ENCODE assay signal across 1 fruit fly cellular context in the genomic region with DNA sequence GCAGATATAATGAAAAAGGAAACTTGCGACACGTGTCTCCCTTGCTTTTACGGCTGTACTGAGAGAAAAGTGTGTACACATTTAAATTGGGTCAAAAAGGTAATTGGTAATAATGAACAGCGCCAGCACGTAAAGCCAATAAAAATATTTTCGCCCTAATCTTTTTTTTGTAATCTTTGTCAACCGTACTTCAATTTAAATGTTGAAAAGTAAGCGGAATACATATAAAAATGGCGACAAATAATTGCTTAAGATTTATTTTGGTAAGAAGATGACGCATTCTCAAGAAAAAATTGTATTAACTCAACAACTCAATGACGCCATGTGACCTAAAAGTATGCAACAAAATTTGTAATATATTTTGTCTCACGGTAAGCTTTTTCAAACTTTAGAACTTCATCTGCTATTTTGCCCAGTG.
A peak's percentile ranks its signal among the peaks of the same experiment; 100 is the strongest.
TF ChIP-seq lines count a peak whose summit lies in the region.

No protein-coding gene starts in this region.

TF ChIP-seq in whole organism, embryonic, 481 proteins besides CTCF, POLR2A, EP300 and RAD21 (continued from another document):
- TF ChIP-seq PHDP (tag; optimal IDR thresholded peaks at IDR 0.05; lab: Kevin White, UChicago) (peak; percentile 4), luna (GFP tag; optimal IDR thresholded peaks at IDR 0.05; lab: Kevin White, UChicago) (no peak), Rx (GFP tag; IDR thresholded peaks at IDR 0.05; lab: Robert Waterston, UW) (no peak), ci (GFP tag; IDR thresholded peaks at IDR 0.05; lab: Robert Waterston, UW) (no peak), lov (optimal IDR thresholded peaks at IDR 0.05; lab: Kevin White, UChicago) (no peak), lov (GFP tag; IDR thresholded peaks at IDR 0.05; lab: Robert Waterston, UW) (no peak), bigmax (GFP tag; optimal IDR thresholded peaks at IDR 0.05; lab: Kevin White, UChicago) (no peak), CG7963 (GFP tag; IDR thresholded peaks at IDR 0.05; lab: Robert Waterston, UW; ENCODE audit: partially characterized antibody) (no peak), CG1233 (GFP tag; optimal IDR thresholded peaks at IDR 0.05; lab: Kevin White, UChicago) (peak; percentile 37), Atf-2 (GFP tag; optimal IDR thresholded peaks at IDR 0.05; lab: Kevin White, UChicago) (no peak), CG2678 (tag; optimal IDR thresholded peaks at IDR 0.05; lab: Kevin White, UChicago) (peak; percentile 68), ewg (GFP tag; optimal IDR thresholded peaks at IDR 0.05; lab: Kevin White, UChicago) (no peak), br (optimal IDR thresholded peaks at IDR 0.05; lab: Kevin White, UChicago) (no peak), CG2116 (GFP tag; optimal IDR thresholded peaks at IDR 0.05; lab: Kevin White, UChicago) (no peak), CG16813 (GFP tag; IDR thresholded peaks at IDR 0.05; lab: Robert Waterston, UW; ENCODE audit: partially characterized antibody) (no peak), HHEX (GFP tag; optimal IDR thresholded peaks at IDR 0.05; lab: Kevin White, UChicago) (peak; percentile 1), insv (GFP tag; optimal IDR thresholded peaks at IDR 0.05; lab: Kevin White, UChicago) (no peak), gce (GFP tag; IDR thresholded peaks at IDR 0.05; lab: Robert Waterston, UW) (no peak), eyg (GFP tag; optimal IDR thresholded peaks at IDR 0.05; lab: Kevin White, UChicago) (no peak), chm (GFP tag; IDR thresholded peaks at IDR 0.05; lab: Robert Waterston, UW) (no peak), Sox102F (GFP tag; optimal IDR thresholded peaks at IDR 0.05; lab: Kevin White, UChicago) (peak; percentile 29), CG11247 (GFP tag; IDR thresholded peaks at IDR 0.05; lab: Robert Waterston, UW) (no peak), HLH54F (GFP tag; optimal IDR thresholded peaks at IDR 0.05; lab: Kevin White, UChicago) (peak; percentile 16), CG31365 (tag; optimal IDR thresholded peaks at IDR 0.05; lab: Kevin White, UChicago) (no peak), CG10462 (GFP tag; optimal IDR thresholded peaks at IDR 0.05; lab: Kevin White, UChicago) (no peak), chinmo (GFP tag; IDR thresholded peaks at IDR 0.05; lab: Robert Waterston, UW; ENCODE audit: partially characterized antibody) (no peak), sima (GFP tag; optimal IDR thresholded peaks at IDR 0.05; lab: Kevin White, UChicago) (no peak), ken (GFP tag; IDR thresholded peaks at IDR 0.05; lab: Robert Waterston, UW) (no peak), HmgZ (tag; optimal IDR thresholded peaks at IDR 0.05; lab: Kevin White, UChicago) (no peak), ham (GFP tag; IDR thresholded peaks at IDR 0.05; lab: Robert Waterston, UW) (no peak), peb (GFP tag; IDR thresholded peaks at IDR 0.05; lab: Robert Waterston, UW) (no peak), kni (GFP tag; optimal IDR thresholded peaks at IDR 0.05; lab: Kevin White, UChicago) (no peak), CG18476 (GFP tag; optimal IDR thresholded peaks at IDR 0.05; lab: Kevin White, UChicago) (no peak), ac (GFP tag; optimal IDR thresholded peaks at IDR 0.05; lab: Kevin White, UChicago) (no peak), cas (GFP tag; IDR thresholded peaks at IDR 0.05; lab: Robert Waterston, UW) (no peak), dan (GFP tag; IDR thresholded peaks at IDR 0.05; lab: Robert Waterston, UW) (no peak), gfzf (GFP tag; optimal IDR thresholded peaks at IDR 0.05; lab: Kevin White, UChicago) (no peak), CG15011 (GFP tag; optimal IDR thresholded peaks at IDR 0.05; lab: Kevin White, UChicago) (no peak), dm (GFP tag; optimal IDR thresholded peaks at IDR 0.05; lab: Kevin White, UChicago) (no peak), row (GFP tag; IDR thresholded peaks at IDR 0.05; lab: Robert Waterston, UW) (peak; percentile 40), p53 (GFP tag; optimal IDR thresholded peaks at IDR 0.05; lab: Kevin White, UChicago) (no peak), Eip74EF (GFP tag; optimal IDR thresholded peaks at IDR 0.05; lab: Kevin White, UChicago) (no peak), CG6272 (GFP tag; IDR thresholded peaks at IDR 0.05; lab: Robert Waterston, UW) (no peak), CG4360 (GFP tag; IDR thresholded peaks at IDR 0.05; lab: Robert Waterston, UW) (no peak), zf30C (GFP tag; optimal IDR thresholded peaks at IDR 0.05; lab: Kevin White, UChicago) (no peak), CG10979 (tag; optimal IDR thresholded peaks at IDR 0.05; lab: Kevin White, UChicago) (no peak), CG3726 (GFP tag; IDR thresholded peaks at IDR 0.05; lab: Robert Waterston, UW) (no peak), Drgx (GFP tag; IDR thresholded peaks at IDR 0.05; lab: Robert Waterston, UW) (no peak), tup (GFP tag; optimal IDR thresholded peaks at IDR 0.05; lab: Kevin White, UChicago) (no peak), CG14710 (tag; optimal IDR thresholded peaks at IDR 0.05; lab: Kevin White, UChicago) (no peak), CG6683 (GFP tag; optimal IDR thresholded peaks at IDR 0.05; lab: Kevin White, UChicago) (no peak), BEAF-32 (GFP tag; optimal IDR thresholded peaks at IDR 0.05; lab: Kevin White, UChicago) (no peak), tin (GFP tag; optimal IDR thresholded peaks at IDR 0.05; lab: Kevin White, UChicago) (no peak), Pdp1 (GFP tag; optimal IDR thresholded peaks at IDR 0.05; lab: Kevin White, UChicago) (no peak), NFAT (GFP tag; IDR thresholded peaks at IDR 0.05; lab: Robert Waterston, UW) (no peak), CG15696 (tag; optimal IDR thresholded peaks at IDR 0.05; lab: Kevin White, UChicago) (no peak), Med (GFP tag; lab: Kevin White, UChicago) (peak; percentile 77), CHES-1-like (GFP tag; optimal IDR thresholded peaks at IDR 0.05; lab: Kevin White, UChicago) (no peak), CG13775 (GFP tag; optimal IDR thresholded peaks at IDR 0.05; lab: Kevin White, UChicago) (no peak), Abd-B (GFP tag; optimal IDR thresholded peaks at IDR 0.05; lab: Kevin White, UChicago) (peak; percentile 15), Taf1 (GFP tag; IDR thresholded peaks at IDR 0.05; lab: Robert Waterston, UW) (no peak), CG12155 (GFP tag; optimal IDR thresholded peaks at IDR 0.05; lab: Kevin White, UChicago) (no peak), stwl (tag; optimal IDR thresholded peaks at IDR 0.05; lab: Kevin White, UChicago) (no peak), Dek (tag; optimal IDR thresholded peaks at IDR 0.05; lab: Kevin White, UChicago) (no peak), lab (GFP tag; optimal IDR thresholded peaks at IDR 0.05; lab: Kevin White, UChicago) (peak; percentile 53), Dll (GFP tag; IDR thresholded peaks at IDR 0.05; lab: Robert Waterston, UW; ENCODE audit: partially characterized antibody) (no peak), NC2β (GFP tag; optimal IDR thresholded peaks at IDR 0.05; lab: Kevin White, UChicago) (no peak), Optix (GFP tag; IDR thresholded peaks at IDR 0.05; lab: Robert Waterston, UW) (no peak), pita (GFP tag; optimal IDR thresholded peaks at IDR 0.05; lab: Kevin White, UChicago) (no peak), knrl (GFP tag; IDR thresholded peaks at IDR 0.05; lab: Robert Waterston, UW; ENCODE audit: partially characterized antibody) (no peak), bsh (GFP tag; optimal IDR thresholded peaks at IDR 0.05; lab: Kevin White, UChicago) (no peak), fu2 (GFP tag; optimal IDR thresholded peaks at IDR 0.05; lab: Kevin White, UChicago) (peak; percentile 14), esg (GFP tag; conservative IDR thresholded peaks at IDR 0.05; lab: Robert Waterston, UW) (no peak), Ada2b (GFP tag; IDR thresholded peaks at IDR 0.05; lab: Robert Waterston, UW) (no peak), CG9437 (GFP tag; optimal IDR thresholded peaks at IDR 0.05; lab: Kevin White, UChicago) (peak; percentile 37), GATAe (GFP tag; conservative IDR thresholded peaks at IDR 0.05; lab: Robert Waterston, UW) (no peak), otp (GFP tag; IDR thresholded peaks at IDR 0.05; lab: Robert Waterston, UW) (no peak), gcm2 (GFP tag; optimal IDR thresholded peaks at IDR 0.05; lab: Kevin White, UChicago) (no peak), dati (GFP tag; IDR thresholded peaks at IDR 0.05; lab: Robert Waterston, UW) (no peak), hkb (optimal IDR thresholded peaks at IDR 0.05; lab: Kevin White, UChicago) (no peak), hkb (GFP tag; IDR thresholded peaks at IDR 0.05; lab: Robert Waterston, UW) (no peak), CG16815 (GFP tag; optimal IDR thresholded peaks at IDR 0.05; lab: Kevin White, UChicago) (no peak), CG12769 (tag; optimal IDR thresholded peaks at IDR 0.05; lab: Kevin White, UChicago) (no peak), Antp (GFP tag; optimal IDR thresholded peaks at IDR 0.05; lab: Kevin White, UChicago) (no peak), HmgD (GFP tag; optimal IDR thresholded peaks at IDR 0.05; lab: Kevin White, UChicago) (no peak), jumu (GFP tag; optimal IDR thresholded peaks at IDR 0.05; lab: Kevin White, UChicago) (no peak), ara (GFP tag; IDR thresholded peaks at IDR 0.05; lab: Robert Waterston, UW) (no peak), MESR4 (GFP tag; optimal IDR thresholded peaks at IDR 0.05; lab: Kevin White, UChicago) (no peak), H2.0 (GFP tag; IDR thresholded peaks at IDR 0.05; lab: Robert Waterston, UW) (no peak), CG10431 (GFP tag; optimal IDR thresholded peaks at IDR 0.05; lab: Kevin White, UChicago) (no peak), abd-A (tag; optimal IDR thresholded peaks at IDR 0.05; lab: Kevin White, UChicago) (no peak), CG11696 (GFP tag; IDR thresholded peaks at IDR 0.05; lab: Robert Waterston, UW) (no peak), Adf1 (GFP tag; IDR thresholded peaks at IDR 0.05; lab: Robert Waterston, UW) (no peak), gro (GFP tag; optimal IDR thresholded peaks at IDR 0.05; lab: Kevin White, UChicago) (no peak)
